Worm (Caenorhabditis elegans) whole organism, late embryonic: ENCODE results near the gene tat-4.

Source experiments
- C38D4.7 ChIP-seq: fragments of 200-800 bp; sonication (Bioruptor generic); optimal IDR thresholded peaks from 2 replicates; lab custom pipeline; 2018; ENCODE audit warnings: mild to moderate bottlenecking, missing genetic modification characterization, moderate library complexity, missing compliant biosample characterization
- F13H6.1 ChIP-seq: sonication (generic microtip); optimal IDR thresholded peaks from 2 replicates; lab custom pipeline; 2016; ENCODE audit warnings: missing genetic modification characterization, missing compliant biosample characterization
- T23F11.4 ChIP-seq: fragments of 200-800 bp; sonication (Bioruptor generic); optimal IDR thresholded peaks from 2 replicates; lab custom pipeline; 2018; ENCODE audit warnings: mild to moderate bottlenecking, missing genetic modification characterization, missing compliant biosample characterization
- Y22D7AL.16 ChIP-seq: sonication (generic microtip); optimal IDR thresholded peaks from 2 replicates; lab custom pipeline; 2016; ENCODE audit warnings: missing genetic modification characterization, missing compliant biosample characterization
- ceh-18 ChIP-seq: sonication (generic microtip); optimal IDR thresholded peaks from 2 replicates; lab custom pipeline; 2016; ENCODE audit warnings: missing genetic modification characterization, missing compliant biosample characterization
- ceh-19 ChIP-seq: fragments of 200-800 bp; sonication (Bioruptor generic); optimal IDR thresholded peaks from 2 replicates; lab custom pipeline; 2018; ENCODE audit warnings: mild to moderate bottlenecking, missing genetic modification characterization, missing compliant biosample characterization
- ceh-2 ChIP-seq: sonication (generic microtip); optimal IDR thresholded peaks from 2 replicates; lab custom pipeline; 2016; ENCODE audit warnings: missing genotype, missing genetic modification characterization, missing compliant biosample characterization
- ceh-24 ChIP-seq: sonication (generic microtip); optimal IDR thresholded peaks from 2 replicates; lab custom pipeline; 2016; ENCODE audit warnings: mild to moderate bottlenecking, missing genetic modification characterization, missing compliant biosample characterization
- ceh-30 ChIP-seq: fragments of 150-350 bp; optimal IDR thresholded peaks from 2 replicates; lab custom pipeline; 2014; ENCODE audit warnings: missing biosample characterization, missing genetic modification characterization
- ceh-34 ChIP-seq: sonication (generic microtip); optimal IDR thresholded peaks from 2 replicates; lab custom pipeline; 2016; ENCODE audit warnings: mild to moderate bottlenecking, missing genetic modification characterization, missing compliant biosample characterization
- ceh-48 ChIP-seq: sonication (generic microtip); optimal IDR thresholded peaks from 2 replicates; lab custom pipeline; 2016; ENCODE audit warnings: missing genetic modification characterization, inconsistent platforms, missing compliant biosample characterization
- ceh-6 ChIP-seq: fragments of 200-800 bp; sonication (Bioruptor generic); optimal IDR thresholded peaks from 2 replicates; lab custom pipeline; 2018; ENCODE audit warnings: mild to moderate bottlenecking, missing genetic modification characterization, missing compliant biosample characterization
- elt-2 ChIP-seq: sonication (generic microtip); optimal IDR thresholded peaks from 2 replicates; lab custom pipeline; 2016; ENCODE audit warnings: missing genetic modification reagents, missing genetic modification characterization, missing compliant biosample characterization
- eyg-1 ChIP-seq: sonication (generic microtip); optimal IDR thresholded peaks from 2 replicates; lab custom pipeline; 2016; ENCODE audit warnings: missing genotype, missing genetic modification characterization, missing compliant biosample characterization
- fax-1 ChIP-seq: sonication (generic microtip); optimal IDR thresholded peaks from 2 replicates; lab custom pipeline; 2016; ENCODE audit warnings: missing genotype, missing genetic modification characterization, missing compliant biosample characterization
- fkh-10 ChIP-seq: fragments of 150-350 bp; optimal IDR thresholded peaks from 2 replicates; lab custom pipeline; 2014; ENCODE audit warnings: missing biosample characterization, missing genetic modification reagents, missing genetic modification characterization
- fkh-6 ChIP-seq: sonication (generic microtip); optimal IDR thresholded peaks from 2 replicates; lab custom pipeline; 2016; ENCODE audit warnings: missing genetic modification characterization, missing compliant biosample characterization
- hlh-13 ChIP-seq: fragments of 200-800 bp; sonication (Bioruptor generic); optimal IDR thresholded peaks from 2 replicates; lab custom pipeline; 2018; ENCODE audit warnings: mild to moderate bottlenecking, missing genetic modification characterization, missing compliant biosample characterization
- hlh-15 ChIP-seq: sonication (generic microtip); optimal IDR thresholded peaks from 2 replicates; lab custom pipeline; 2016; ENCODE audit warnings: missing genetic modification characterization, missing compliant biosample characterization
- hlh-30 ChIP-seq: sonication (generic microtip); optimal IDR thresholded peaks from 2 replicates; lab custom pipeline; 2017; ENCODE audit warnings: antibody characterized with exemption, missing genetic modification characterization, missing compliant biosample characterization; ENCODE audit not compliant: insufficient read depth
- hlh-6 ChIP-seq: sonication (generic microtip); optimal IDR thresholded peaks from 2 replicates; lab custom pipeline; 2016; ENCODE audit warnings: missing genotype, missing genetic modification characterization, missing compliant biosample characterization
- hlh-8 ChIP-seq: sonication (generic microtip); optimal IDR thresholded peaks from 2 replicates; lab custom pipeline; 2016; ENCODE audit warnings: missing genotype, missing genetic modification characterization, missing compliant biosample characterization
- lin-11 ChIP-seq: fragments of 200-800 bp; sonication (Bioruptor generic); optimal IDR thresholded peaks from 2 replicates; lab custom pipeline; 2018; ENCODE audit warnings: mild to moderate bottlenecking, missing genetic modification characterization, missing compliant biosample characterization
- madf-2 ChIP-seq: sonication (generic microtip); optimal IDR thresholded peaks from 2 replicates; lab custom pipeline; 2017; ENCODE audit warnings: missing genetic modification characterization, missing compliant biosample characterization
- nhr-11 ChIP-seq: fragments of 150-350 bp; optimal IDR thresholded peaks from 2 replicates; lab custom pipeline; 2014; ENCODE audit warnings: missing biosample characterization, missing genetic modification characterization
- odd-2 ChIP-seq: sonication (generic microtip); optimal IDR thresholded peaks from 2 replicates; lab custom pipeline; 2017; ENCODE audit warnings: antibody characterized with exemption, mild to moderate bottlenecking, missing genetic modification characterization, missing compliant biosample characterization
- pat-9 ChIP-seq: fragments of 200-800 bp; sonication (Bioruptor generic); optimal IDR thresholded peaks from 2 replicates; lab custom pipeline; 2018; ENCODE audit warnings: mild to moderate bottlenecking, missing genetic modification characterization, moderate library complexity, missing compliant biosample characterization
- pha-4 ChIP-seq: fragments of 150-350 bp; optimal IDR thresholded peaks from 2 replicates; lab custom pipeline; 2018; ENCODE audit warnings: missing biosample characterization, missing genetic modification reagents, missing genetic modification characterization
- pqm-1 ChIP-seq: sonication (generic microtip); optimal IDR thresholded peaks from 2 replicates; lab custom pipeline; 2016; ENCODE audit warnings: missing genetic modification characterization, missing compliant biosample characterization
- pros-1 ChIP-seq: fragments of 150-350 bp; optimal IDR thresholded peaks from 2 replicates; lab custom pipeline; 2014; ENCODE audit warnings: missing biosample characterization, missing genetic modification reagents, missing genetic modification characterization
- ref-2 ChIP-seq: sonication (generic microtip); optimal IDR thresholded peaks from 2 replicates; lab custom pipeline; 2016; ENCODE audit warnings: missing genetic modification characterization, missing compliant biosample characterization
- rnt-1 ChIP-seq: sonication (generic microtip); optimal IDR thresholded peaks from 2 replicates; lab custom pipeline; 2016; ENCODE audit warnings: missing genetic modification characterization, missing compliant biosample characterization
- sdc-2 ChIP-seq: sonication (generic microtip); optimal IDR thresholded peaks from 2 replicates; lab custom pipeline; 2016; ENCODE audit warnings: missing genotype, missing genetic modification characterization, missing compliant biosample characterization
- syd-9 ChIP-seq: sonication (generic microtip); optimal IDR thresholded peaks from 2 replicates; lab custom pipeline; 2016; ENCODE audit warnings: mild to moderate bottlenecking, missing genetic modification characterization, moderate library complexity, missing compliant biosample characterization
- tbx-2 ChIP-seq: sonication (generic microtip); optimal IDR thresholded peaks from 2 replicates; lab custom pipeline; 2016; ENCODE audit warnings: missing genetic modification characterization, missing compliant biosample characterization
- tbx-7 ChIP-seq: sonication (generic microtip); optimal IDR thresholded peaks from 2 replicates; lab custom pipeline; 2016; ENCODE audit warnings: missing genotype, missing genetic modification characterization, missing compliant biosample characterization
- ttx-3 ChIP-seq: sonication (generic microtip); optimal IDR thresholded peaks from 2 replicates; lab custom pipeline; 2016; ENCODE audit warnings: missing genetic modification reagents, missing genetic modification characterization, missing compliant biosample characterization
- unc-55 ChIP-seq: sonication (generic microtip); optimal IDR thresholded peaks from 2 replicates; lab custom pipeline; 2017; ENCODE audit warnings: missing biosample characterization, missing genetic modification reagents, missing genetic modification characterization
- zip-5 ChIP-seq: sonication (generic microtip); optimal IDR thresholded peaks from 2 replicates; lab custom pipeline; 2016; ENCODE audit warnings: missing genetic modification characterization, missing compliant biosample characterization

The tat-4 gene

ce11 chrII:6236093-6236945, 7.8 kb downstream of the tat-4 start:
- no peak for TF ChIP-seq ceh-48 (tag; lab: Kevin White, UChicago)
- TF ChIP-seq tbx-7 (tag; lab: Kevin White, UChicago), result no peak
- TF ChIP-seq ceh-19, result no peak
- no peak for TF ChIP-seq fkh-10 (GFP tag; lab: Kevin White, UChicago)
- TF ChIP-seq ceh-6 (GFP tag; lab: Kevin White, UChicago), result no peak
- no peak for TF ChIP-seq hlh-6 (tag; lab: Kevin White, UChicago)
- TF ChIP-seq sdc-2 (tag; lab: Kevin White, UChicago), result no peak
- no peak for TF ChIP-seq pha-4
- TF ChIP-seq unc-55, result no peak
- peak; percentile 45 for TF ChIP-seq hlh-30 (tag; lab: Kevin White, UChicago)
- no peak for TF ChIP-seq pat-9 (tag; lab: Kevin White, UChicago)
- TF ChIP-seq Y22D7AL.16 (tag; lab: Kevin White, UChicago), result no peak
- TF ChIP-seq C38D4.7 (GFP tag; lab: Kevin White, UChicago), result no peak
- no peak for TF ChIP-seq fkh-6 (tag; lab: Kevin White, UChicago)
- TF ChIP-seq madf-2 (tag; lab: Kevin White, UChicago), result no peak
- TF ChIP-seq F13H6.1, result no peak
- no peak for TF ChIP-seq T23F11.4 (GFP tag; lab: Kevin White, UChicago)
- TF ChIP-seq zip-5 (tag; lab: Kevin White, UChicago), result no peak
- no peak for TF ChIP-seq ceh-2 (tag; lab: Kevin White, UChicago)
- TF ChIP-seq syd-9 (tag; lab: Kevin White, UChicago), result no peak
- TF ChIP-seq eyg-1 (tag; lab: Kevin White, UChicago), result no peak
- TF ChIP-seq nhr-11 (tag; lab: Kevin White, UChicago), result no peak
- TF ChIP-seq ceh-18, result peak; percentile 62
- TF ChIP-seq tbx-2 (tag; lab: Kevin White, UChicago), result peak; percentile 33
- no peak for TF ChIP-seq hlh-13 (GFP tag; lab: Kevin White, UChicago)
- peak; percentile 11 for TF ChIP-seq ceh-34 (tag; lab: Kevin White, UChicago)
- no peak for TF ChIP-seq ceh-30 (tag; lab: Kevin White, UChicago)
- no peak for TF ChIP-seq hlh-8 (tag; lab: Kevin White, UChicago)
- no peak for TF ChIP-seq odd-2 (tag; lab: Kevin White, UChicago)
- TF ChIP-seq elt-2 (tag; lab: Kevin White, UChicago), result no peak
- TF ChIP-seq pqm-1, result no peak

- TF ChIP-seq ttx-3 (tag; lab: Kevin White, UChicago) (no peak), pros-1 (tag; lab: Kevin White, UChicago) (no peak), hlh-15 (tag; lab: Kevin White, UChicago) (no peak), ceh-24 (tag; lab: Kevin White, UChicago) (no peak), lin-11 (no peak), ceh-18 (no peak), hlh-30 (tag; lab: Kevin White, UChicago) (no peak), ceh-30 (tag; lab: Kevin White, UChicago) (no peak), rnt-1 (tag; lab: Kevin White, UChicago) (no peak), fax-1 (tag; lab: Kevin White, UChicago) (no peak), ref-2 (tag; lab: Kevin White, UChicago) (no peak)
These were observed 8.5 kb downstream of the tat-4 start, which contains the start of gene T24H7.9 for ce11 chrII:6235432-6236092. Gene T24H7.9, minus strand, starts transcription at chrII:6235505.
